Fruit fly (Drosophila melanogaster) whole organism, prepupa: ENCODE measurements around the gene CG2061.

Experiments
- CG15336 ChIP-seq: fragments of 200-800 bp; sonication (Bioruptor generic); IDR thresholded peaks from 2 replicates; pipeline ENCODE4 v1.3.6; 2022; ENCODE audit warnings: missing biosample characterization, missing genetic modification characterization
- CG16779 ChIP-seq: fragments of 200-800 bp; sonication (Bioruptor generic); optimal IDR thresholded peaks from 3 replicates; lab custom pipeline; 2017; ENCODE audit warnings: missing biosample characterization, mild to moderate bottlenecking, missing genetic modification characterization
- CG32006 ChIP-seq: fragments of 200-800 bp; sonication (Bioruptor generic); optimal IDR thresholded peaks from 3 replicates; lab custom pipeline; 2017; ENCODE audit warnings: missing biosample characterization, mild to moderate bottlenecking, missing genetic modification characterization
- CG4318 ChIP-seq: fragments of 200-800 bp; sonication (Bioruptor generic); optimal IDR thresholded peaks from 3 replicates; lab custom pipeline; 2017; ENCODE audit warnings: missing biosample characterization, mild to moderate bottlenecking, missing genetic modification characterization
- CG9139 ChIP-seq: fragments of 200-800 bp; sonication (Bioruptor generic); optimal IDR thresholded peaks from 3 replicates; lab custom pipeline; 2017; ENCODE audit warnings: missing biosample characterization, mild to moderate bottlenecking, missing genetic modification characterization
- Eip75B ChIP-seq: fragments of 200-800 bp; sonication (Bioruptor generic); optimal IDR thresholded peaks from 3 replicates; lab custom pipeline; 2016; ENCODE audit warnings: missing biosample characterization, missing genetic modification characterization
- Lpt ChIP-seq: fragments of 200-800 bp; sonication (Bioruptor generic); optimal IDR thresholded peaks from 3 replicates; lab custom pipeline; 2016; ENCODE audit warnings: missing biosample characterization, missing genetic modification characterization
- Met ChIP-seq: fragments of 200-800 bp; sonication (Bioruptor generic); optimal IDR thresholded peaks from 3 replicates; lab custom pipeline; 2016; ENCODE audit warnings: missing biosample characterization, missing genetic modification characterization
- acj6 ChIP-seq: fragments of 200-800 bp; sonication (Bioruptor generic); optimal IDR thresholded peaks from 3 replicates; lab custom pipeline; 2016; ENCODE audit warnings: missing biosample characterization, missing genetic modification characterization
- fd85E ChIP-seq: fragments of 200-800 bp; sonication (Bioruptor generic); optimal IDR thresholded peaks from 3 replicates; lab custom pipeline; 2016; ENCODE audit warnings: missing biosample characterization, missing genetic modification characterization
- fkh ChIP-seq: fragments of 200-800 bp; sonication (Bioruptor generic); optimal IDR thresholded peaks from 3 replicates; lab custom pipeline; 2017; ENCODE audit warnings: missing biosample characterization, mild to moderate bottlenecking, missing genetic modification characterization, moderate library complexity

DNA sequence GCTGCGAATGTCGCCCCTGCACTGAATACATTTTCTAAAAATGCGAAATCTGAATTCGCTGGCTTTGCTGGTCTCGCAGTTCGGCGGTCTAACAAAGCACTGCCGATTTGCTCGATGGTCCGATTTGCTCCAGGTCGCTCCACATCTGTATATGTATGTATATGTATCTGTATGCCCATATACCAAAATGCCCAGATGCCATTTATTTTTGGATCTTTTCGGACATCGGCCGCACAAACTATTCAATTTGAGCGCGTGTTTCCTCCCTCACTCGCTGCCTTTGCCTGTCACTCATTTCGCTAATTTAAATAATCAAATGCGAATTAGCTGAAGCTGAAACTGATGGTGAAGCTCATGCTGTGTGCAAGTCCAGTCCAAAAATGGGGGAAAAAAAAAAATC, 29.2 kb upstream of the CG2061 start, which contains the start of gene CG1537:
- TF ChIP-seq CG4318 (GFP tag; lab: Kevin White, UChicago): no peak
- no peak for TF ChIP-seq Eip75B (GFP tag; lab: Kevin White, UChicago)
- no peak for TF ChIP-seq acj6
- no peak for TF ChIP-seq CG15336 (GFP tag; lab: Robert Waterston, UW)
- TF ChIP-seq Met (GFP tag; lab: Kevin White, UChicago): no peak
- TF ChIP-seq fd85E (GFP tag; lab: Kevin White, UChicago): no peak
- no peak for TF ChIP-seq CG32006
- TF ChIP-seq Lpt (GFP tag; lab: Kevin White, UChicago): no peak
- TF ChIP-seq CG16779 (tag; lab: Kevin White, UChicago): no peak
- TF ChIP-seq CG9139: no peak
- TF ChIP-seq fkh (GFP tag; lab: Kevin White, UChicago): no peak
